Fruit fly (Drosophila melanogaster): ENCODE results near the gene Pde1c.
A peak's percentile ranks its signal among the peaks of the same experiment; 100 is the strongest.

The Pde1c gene

dm6 chr2L:11808702-11809583, 119.4 kb downstream of the Pde1c start, which contains the start of gene crol:
Gene crol, minus strand, starts transcription at chr2L:11809438.
- no peak for TF ChIP-seq Ada2b (GFP tag; IDR thresholded peaks at IDR 0.05)
- TF ChIP-seq insv (GFP tag; optimal IDR thresholded peaks at IDR 0.05): peak in 1 of 2 experiments; percentile 82
- no peak for TF ChIP-seq Antp (GFP tag; optimal IDR thresholded peaks at IDR 0.05)
- TF ChIP-seq Nf-YC (tag; optimal IDR thresholded peaks at IDR 0.05): peak; percentile 15
- TF ChIP-seq so (GFP tag; IDR thresholded peaks at IDR 0.05): 0 out of 3 replicates have a peak, but pooled peaks have one; percentile 15
- no peak for TF ChIP-seq CG17612 (GFP tag; IDR thresholded peaks at IDR 0.05)
- TF ChIP-seq bbx (GFP tag; IDR thresholded peaks at IDR 0.05; ENCODE audit: partially characterized antibody): peak; percentile 93
- peak; percentile 15 for TF ChIP-seq Ssrp (tag; optimal IDR thresholded peaks at IDR 0.05)
- peak; percentile 66 for TF ChIP-seq nom (GFP tag; optimal IDR thresholded peaks at IDR 0.05)
- TF ChIP-seq otp (GFP tag; IDR thresholded peaks at IDR 0.05): peak; percentile 20; the same call in 1 of the 3 replicates
- no peak for TF ChIP-seq Asciz (GFP tag; optimal IDR thresholded peaks at IDR 0.05)
- peak; percentile 29 for TF ChIP-seq CG7839 (tag; optimal IDR thresholded peaks at IDR 0.05)
- 0 out of 2 replicates have a peak, but pooled peaks have one; percentile 8 for TF ChIP-seq CG6689 (GFP tag; IDR thresholded peaks at IDR 0.05)
- TF ChIP-seq CG6791 (GFP tag; IDR thresholded peaks at IDR 0.05; ENCODE audit: partially characterized antibody): peak; percentile 89
- TF ChIP-seq btn (GFP tag; optimal IDR thresholded peaks at IDR 0.05): no peak
- peak; percentile 63 for TF ChIP-seq trem (tag; optimal IDR thresholded peaks at IDR 0.05)
- no peak for TF ChIP-seq CG7786 (GFP tag; optimal IDR thresholded peaks at IDR 0.05)
- peak; percentile 0 for TF ChIP-seq bcd (GFP tag; optimal IDR thresholded peaks at IDR 0.05)
- peak; percentile 63 for TF ChIP-seq Sin3A (optimal IDR thresholded peaks at IDR 0.05)
- peak; percentile 56; the same call in 1 of the 3 replicates for TF ChIP-seq Dbx (GFP tag; IDR thresholded peaks at IDR 0.05)
- no peak for TF ChIP-seq Tbp (GFP tag; optimal IDR thresholded peaks at IDR 0.05)
- TF ChIP-seq unpg (GFP tag; optimal IDR thresholded peaks at IDR 0.05): peak; percentile 35
- peak; percentile 21; the same call in 1 of the 2 replicates for TF ChIP-seq vvl (GFP tag; IDR thresholded peaks at IDR 0.05)
- peak; percentile 83 for TF ChIP-seq Lhr (GFP tag; optimal IDR thresholded peaks at IDR 0.05)
- TF ChIP-seq CG18619 (GFP tag; optimal IDR thresholded peaks at IDR 0.05): no peak
- peak; percentile 63; the same call in 2 of the 3 replicates for TF ChIP-seq mld (GFP tag; IDR thresholded peaks at IDR 0.05; ENCODE audit: partially characterized antibody)
- 0 out of 3 replicates have a peak, but pooled peaks have one; percentile 67 for TF ChIP-seq CG2199 (GFP tag; IDR thresholded peaks at IDR 0.05)
- TF ChIP-seq gfzf (GFP tag; optimal IDR thresholded peaks at IDR 0.05): peak; percentile 72
- TF ChIP-seq CG11695 (GFP tag; IDR thresholded peaks at IDR 0.05): no peak
- TF ChIP-seq CG34224 (GFP tag; IDR thresholded peaks at IDR 0.05; ENCODE audit: partially characterized antibody): peak; percentile 88
- TF ChIP-seq CG15269 (tag; optimal IDR thresholded peaks at IDR 0.05): peak; percentile 1
- no peak for TF ChIP-seq CG17385 (GFP tag; optimal IDR thresholded peaks at IDR 0.05)
- peak; percentile 24; the same call in 1 of the 2 replicates for TF ChIP-seq Xrp1 (GFP tag; IDR thresholded peaks at IDR 0.05)
- TF ChIP-seq onecut (GFP tag; IDR thresholded peaks at IDR 0.05): peak; percentile 28
- TF ChIP-seq Sry-δ (GFP tag; optimal IDR thresholded peaks at IDR 0.05): peak; percentile 90
- peak; percentile 40; the same call in 1 of the 2 replicates for TF ChIP-seq cas (GFP tag; IDR thresholded peaks at IDR 0.05)
- peak; percentile 13; the same call in 1 of the 2 replicates for TF ChIP-seq CG11085 (GFP tag; IDR thresholded peaks at IDR 0.05)
- no peak for TF ChIP-seq Atf-2 (GFP tag; optimal IDR thresholded peaks at IDR 0.05)
- TF ChIP-seq CG1832 (GFP tag; optimal IDR thresholded peaks at IDR 0.05): peak; percentile 11
- 0 out of 3 replicates have a peak, but pooled peaks have one; percentile 10 for TF ChIP-seq zfh1 (GFP tag; IDR thresholded peaks at IDR 0.05)
- TF ChIP-seq yki (optimal IDR thresholded peaks at IDR 0.05): peak; percentile 72
- peak; percentile 48 for TF ChIP-seq HmgZ (tag; optimal IDR thresholded peaks at IDR 0.05)
- peak; percentile 70 for TF ChIP-seq CG15514 (GFP tag; optimal IDR thresholded peaks at IDR 0.05)
- TF ChIP-seq CG14860 (GFP tag; IDR thresholded peaks at IDR 0.05; ENCODE audit: partially characterized antibody): peak; percentile 59
- TF ChIP-seq Neu2 (GFP tag; optimal IDR thresholded peaks at IDR 0.05; ENCODE audit: borderline replicate concordance): no peak
- no peak for TF ChIP-seq ase (GFP tag; IDR thresholded peaks at IDR 0.05)
- no peak for TF ChIP-seq salm (tag; optimal IDR thresholded peaks at IDR 0.05)
- peak; percentile 93 for TF ChIP-seq Deaf1 (tag; optimal IDR thresholded peaks at IDR 0.05)
